Worm (Caenorhabditis elegans): ENCODE measurements around the gene snx-14.
A peak's percentile ranks its signal among the peaks of the same experiment; 100 is the strongest.

DNA sequence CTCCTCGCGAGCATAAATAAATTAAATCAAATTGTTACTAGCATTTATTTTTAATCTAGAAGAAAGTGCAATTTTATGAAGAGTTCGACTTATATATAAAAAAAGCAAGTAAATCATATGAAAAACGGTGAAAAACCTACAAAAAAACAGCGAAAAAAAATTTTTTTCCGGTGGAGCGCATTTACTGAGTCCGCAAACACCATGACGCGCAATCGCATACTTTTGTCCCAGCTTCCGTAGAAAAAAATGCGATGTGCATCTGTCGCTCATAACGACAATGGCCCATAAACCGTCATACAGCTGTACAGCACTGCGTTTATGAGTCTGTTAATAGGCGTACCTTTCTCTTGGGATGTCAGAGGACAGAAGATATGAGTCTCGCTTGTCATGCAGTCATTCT, 53.8 kb downstream of the snx-14 start:
- TF ChIP-seq egl-27 (tag; optimal IDR thresholded peaks at IDR 0.05) (no peak), snpc-4 (tag; optimal IDR thresholded peaks at IDR 0.05) (no peak), lsy-2 (tag; optimal IDR thresholded peaks at IDR 0.05) (peak; percentile 46 to 71), nhr-237 (tag; optimal IDR thresholded peaks at IDR 0.05) (no peak), unc-39 (tag; optimal IDR thresholded peaks at IDR 0.05) (no peak), alr-1 (tag; optimal IDR thresholded peaks at IDR 0.05) (no peak), elt-3 (tag; optimal IDR thresholded peaks at IDR 0.05) (no peak), elt-1 (tag; optimal IDR thresholded peaks at IDR 0.05) (no peak)
